Fruit fly (Drosophila melanogaster) whole organism, larva: ENCODE data around the gene wol.

Experiments
- noc ChIP-seq: fragments of 200-800 bp; sonication (Bioruptor generic); optimal IDR thresholded peaks from 3 replicates; lab custom pipeline; 2019; ENCODE audit warnings: missing biosample characterization, mild to moderate bottlenecking, missing genetic modification characterization, moderate library complexity

Gene wol

DNA sequence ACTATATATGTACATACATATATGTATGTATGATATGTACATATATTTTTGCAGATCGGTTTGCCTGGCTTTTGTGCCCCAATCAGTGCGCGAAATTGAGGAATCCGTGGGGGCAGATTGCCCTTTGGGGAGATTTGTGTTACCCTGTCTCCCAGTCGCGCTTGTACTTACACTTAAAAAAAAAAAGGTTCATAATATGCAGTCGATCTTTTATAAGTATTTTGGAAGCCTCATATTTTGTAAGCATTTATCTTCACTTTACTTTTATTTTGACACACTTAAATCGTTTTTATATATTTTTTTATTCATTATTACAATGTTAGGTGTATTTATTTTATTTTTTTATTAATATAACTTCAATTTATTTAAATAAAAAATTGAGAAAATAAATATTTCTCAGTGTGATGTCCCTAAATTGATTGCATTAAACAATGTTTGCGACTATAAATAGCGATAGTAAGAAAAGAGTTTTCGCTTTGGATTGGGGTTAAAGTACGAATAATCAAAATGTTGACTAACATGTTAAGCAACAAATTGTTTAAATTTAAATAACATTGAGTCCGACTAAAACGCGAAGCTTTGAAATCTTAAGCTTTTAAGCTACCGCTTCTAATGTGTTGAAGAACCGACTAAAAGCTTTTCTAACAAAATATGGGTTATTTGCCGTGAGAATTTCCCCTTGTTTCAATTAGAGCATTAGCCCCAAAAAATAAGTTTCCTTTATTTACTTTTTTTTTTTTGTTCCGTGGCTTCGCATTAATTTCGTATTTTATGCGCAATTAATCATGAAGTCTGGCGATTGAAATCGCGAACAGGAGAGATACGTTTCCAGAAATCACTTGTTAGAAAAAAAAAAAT lies 23.9 kb upstream of the wol start:
- peak; percentile 13 for TF ChIP-seq noc (tag; lab: Kevin White, UChicago)

DNA sequence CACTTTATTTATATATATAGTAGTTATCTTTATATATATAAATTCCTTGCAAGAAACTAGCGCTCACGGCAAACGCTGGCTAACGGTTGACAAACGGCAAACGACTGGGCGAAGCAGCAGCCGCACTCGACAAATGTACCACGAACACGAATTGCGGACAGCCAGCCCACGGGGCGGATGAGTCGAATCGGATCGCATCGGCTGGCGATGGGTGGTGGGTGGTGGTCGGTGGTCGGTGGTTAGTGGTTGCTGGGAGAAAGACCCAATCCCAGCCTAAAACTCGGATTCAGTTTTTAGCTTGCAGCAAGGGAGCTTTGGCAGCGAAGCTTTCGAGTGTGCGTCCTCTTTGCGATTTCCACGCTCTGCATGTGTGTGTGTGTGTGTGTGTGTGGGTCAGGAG lies 22.4 kb upstream of the wol start, which contains the start of gene CG7781:
Gene CG7781, minus strand, starts transcription at position 260 of the 400 bp plus-strand sequence.
- TF ChIP-seq noc (tag; lab: Kevin White, UChicago): no peak

DNA sequence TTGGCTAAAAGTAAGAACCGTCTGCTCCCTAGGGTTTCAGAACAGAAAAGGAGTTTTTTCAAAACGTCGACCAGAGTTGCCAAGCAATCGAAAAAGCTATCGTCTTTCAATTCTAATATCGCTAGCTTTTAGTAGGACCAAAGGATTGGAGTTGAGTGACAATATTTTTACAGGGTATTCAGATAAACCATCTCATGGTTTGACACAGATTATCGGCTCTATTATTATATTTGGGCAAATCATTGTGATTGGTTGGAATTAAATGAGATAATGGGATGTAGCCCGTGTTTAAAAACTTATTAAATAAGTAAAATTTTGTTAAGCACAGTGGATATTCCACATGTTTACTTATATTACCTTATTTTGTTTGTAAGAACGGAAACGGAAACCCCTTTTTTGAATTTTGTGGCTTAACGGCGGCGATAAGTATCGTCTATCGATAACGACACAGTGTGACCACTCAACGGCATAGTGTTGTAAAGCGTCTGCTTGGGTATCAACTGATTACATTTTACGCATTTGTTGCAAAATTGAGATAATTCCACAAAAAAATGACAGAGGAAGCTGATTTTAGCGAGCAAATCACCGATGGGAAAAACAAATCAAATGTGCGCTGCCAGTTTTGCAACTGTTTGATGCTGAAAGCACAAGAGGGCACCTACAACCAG lies 17.2 kb upstream of the wol start, which contains the start of the genes mtsh and strat:
Gene mtsh, minus strand, starts transcription at position 51 of the 668 bp plus-strand sequence.
Gene strat, plus strand, starts transcription at position 471 of the 668 bp plus-strand sequence.
- peak; percentile 15 for TF ChIP-seq noc (tag; lab: Kevin White, UChicago)

DNA sequence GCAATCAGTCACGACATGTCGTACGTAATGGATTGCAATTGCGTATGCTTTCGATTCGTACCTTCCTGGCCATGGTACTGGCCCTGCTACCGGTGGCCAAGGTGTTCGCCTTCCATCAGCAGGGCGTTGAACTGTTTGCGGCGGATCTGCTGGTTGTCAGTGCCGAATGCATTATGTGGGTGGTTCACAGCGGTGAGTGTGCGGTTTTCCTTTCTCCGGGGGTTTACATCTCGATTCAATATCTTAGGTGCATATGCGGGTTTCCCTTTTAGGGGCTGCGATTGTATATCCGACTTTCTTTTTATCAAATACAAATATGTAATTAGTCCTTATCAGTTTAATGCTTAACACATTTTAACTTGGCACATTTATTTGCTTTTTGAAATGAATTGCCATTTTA lies 9.0 kb upstream of the wol start:
- no peak for TF ChIP-seq noc (tag; lab: Kevin White, UChicago)

DNA sequence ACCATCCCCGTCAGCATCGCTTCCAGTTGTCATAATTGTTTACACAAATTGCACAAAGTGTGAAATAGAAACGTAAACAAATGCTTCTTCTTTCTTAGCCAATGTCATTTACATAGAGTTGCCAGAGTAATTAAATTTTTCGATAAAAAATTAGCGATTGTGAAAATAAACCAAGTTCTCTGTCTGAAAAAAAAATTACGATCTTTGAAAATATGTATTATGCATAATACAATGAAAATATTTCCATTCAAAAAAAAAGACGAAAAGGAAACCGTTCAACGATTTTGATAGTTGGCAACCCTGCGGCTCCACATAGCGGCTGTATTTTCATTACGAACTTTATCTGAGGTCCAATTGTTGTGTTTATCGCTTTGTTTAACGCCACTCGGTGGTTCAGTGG lies 8.3 kb upstream of the wol start, which contains the start of the genes CG7810 and CG7806:
Gene CG7810, minus strand, starts transcription at position 105 of the 400 bp plus-strand sequence.
Gene CG7806, plus strand, starts transcription at position 309 of the 400 bp plus-strand sequence.
- peak; percentile 91 for TF ChIP-seq noc (tag; lab: Kevin White, UChicago)

DNA sequence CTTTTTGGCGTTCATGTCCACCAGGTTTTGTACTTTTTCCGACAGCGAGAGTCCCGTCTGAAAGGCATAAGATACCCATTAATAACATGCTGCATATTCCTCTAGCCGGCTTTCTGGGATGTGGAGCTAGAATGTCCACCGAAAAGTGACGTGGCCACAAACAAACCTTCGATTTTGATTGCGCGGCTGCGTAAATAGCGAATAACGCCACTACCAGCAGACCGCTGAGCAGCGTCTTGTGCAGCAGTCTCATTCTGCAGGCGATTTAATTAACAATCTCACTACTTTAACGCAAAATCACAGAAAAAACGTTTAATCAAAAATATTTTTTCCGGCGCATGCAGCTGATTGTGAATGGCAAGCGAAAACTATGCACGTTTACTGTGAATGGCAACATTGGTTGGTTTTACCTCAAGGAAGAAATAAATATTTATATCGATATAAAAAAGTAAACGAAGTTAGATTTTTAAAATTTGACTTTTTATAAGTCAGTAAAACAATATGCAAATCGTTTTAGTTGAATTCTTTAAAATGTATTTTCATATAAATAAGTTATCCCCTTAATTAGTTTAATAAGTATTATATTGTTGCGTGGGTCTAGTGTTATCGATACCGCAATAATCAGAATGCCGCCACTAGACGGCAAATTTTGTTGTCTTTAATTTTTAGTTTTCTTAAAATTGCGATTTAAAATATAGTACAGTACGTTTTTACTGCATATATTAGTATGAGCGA lies 5.2 kb upstream of the wol start, which contains the start of the genes Ostgamma and Mettl14:
Gene Ostgamma, minus strand, starts transcription at position 376 of the 735 bp plus-strand sequence.
Gene Mettl14, plus strand, starts transcription at position 611 of the 735 bp plus-strand sequence.
- no peak for TF ChIP-seq noc (tag; lab: Kevin White, UChicago)

DNA sequence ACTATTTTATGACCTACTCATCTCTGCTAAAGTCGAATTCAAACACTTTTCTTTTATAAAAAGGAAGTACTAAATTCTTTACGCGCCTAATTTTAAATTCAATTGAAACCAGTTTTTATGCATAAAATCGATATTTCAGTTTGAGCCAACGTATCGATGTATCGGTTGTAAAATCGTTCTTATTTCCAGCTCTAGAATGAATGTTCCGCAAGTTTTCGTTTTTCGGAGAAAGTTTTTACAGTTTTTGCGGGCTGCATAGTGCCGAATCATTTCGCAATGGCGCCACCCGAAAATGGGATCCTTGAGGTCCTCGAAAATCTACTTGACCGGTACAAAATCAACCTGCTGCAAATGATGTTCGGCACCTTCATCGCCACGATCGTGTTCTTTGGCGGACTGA lies 2.6 kb upstream of the wol start, which contains the start of gene CG7840:
Gene CG7840, plus strand, starts transcription at position 178 of the 400 bp plus-strand sequence.
- no peak for TF ChIP-seq noc (tag; lab: Kevin White, UChicago)

DNA sequence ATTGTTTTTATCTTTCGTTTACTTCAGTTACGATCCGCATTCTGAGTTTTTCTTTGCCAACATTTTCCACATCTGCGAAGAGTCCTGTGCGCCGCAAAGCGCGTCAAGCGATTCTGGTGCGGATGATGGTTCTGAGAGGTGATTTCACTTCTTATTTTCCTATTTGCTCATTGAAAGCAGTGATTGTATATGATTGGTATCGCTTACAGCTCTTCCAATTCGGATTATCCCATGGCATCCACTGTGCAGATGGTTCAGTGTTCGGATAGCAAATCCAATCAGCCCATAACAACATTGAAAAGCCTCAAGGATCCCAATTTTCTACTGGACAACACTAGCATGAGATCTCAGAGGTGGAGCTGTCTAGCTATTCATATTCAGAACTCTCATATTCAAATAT lies 1.9 kb upstream of the wol start:
- no peak for TF ChIP-seq noc (tag; lab: Kevin White, UChicago)

DNA sequence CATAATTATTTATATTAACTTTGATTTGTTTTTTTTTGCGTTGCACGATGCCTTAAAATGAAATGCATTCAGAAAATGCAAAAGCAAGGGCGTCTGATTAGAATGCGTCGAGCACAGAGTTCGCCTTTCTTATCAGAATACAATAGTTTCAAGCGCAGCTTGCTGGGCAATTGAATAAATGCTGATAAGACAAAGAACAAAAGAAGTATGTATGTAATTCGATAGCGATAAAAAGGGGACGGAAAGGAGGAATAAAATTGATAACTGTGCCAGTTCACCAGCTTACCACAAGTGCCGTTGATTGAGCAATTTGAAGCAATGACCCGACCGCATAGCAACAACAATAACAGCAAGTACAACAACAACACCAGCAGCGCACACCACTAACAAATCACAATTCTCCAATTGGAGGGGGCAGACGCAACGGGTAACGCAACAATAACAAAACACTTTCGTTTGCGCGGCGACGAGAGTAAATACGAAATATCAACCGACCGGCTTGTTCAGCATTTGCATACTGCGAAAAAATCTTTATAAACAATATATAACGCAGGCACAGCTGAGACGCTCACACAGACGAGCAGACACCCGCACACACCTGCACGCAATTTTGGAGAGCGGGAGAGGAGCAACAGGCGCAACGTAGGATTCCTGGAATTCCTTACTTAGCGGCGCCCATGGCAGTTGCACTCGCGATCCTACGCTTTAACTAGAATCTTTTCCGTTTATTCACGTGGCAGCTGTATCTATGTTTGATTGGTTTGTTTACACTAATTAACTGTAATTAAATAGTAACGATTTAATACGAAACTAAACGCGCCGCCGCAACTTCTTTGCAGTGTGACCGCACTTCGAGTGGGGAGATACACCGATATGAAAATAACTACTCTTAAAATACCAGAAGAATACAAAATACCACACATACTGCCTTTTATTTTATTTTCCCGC lies 2.3 kb downstream of the wol start, which contains the start of gene Btk:
Gene Btk, minus strand, starts transcription at position 860 of the 948 bp plus-strand sequence.
- TF ChIP-seq noc (tag; lab: Kevin White, UChicago): no peak

DNA sequence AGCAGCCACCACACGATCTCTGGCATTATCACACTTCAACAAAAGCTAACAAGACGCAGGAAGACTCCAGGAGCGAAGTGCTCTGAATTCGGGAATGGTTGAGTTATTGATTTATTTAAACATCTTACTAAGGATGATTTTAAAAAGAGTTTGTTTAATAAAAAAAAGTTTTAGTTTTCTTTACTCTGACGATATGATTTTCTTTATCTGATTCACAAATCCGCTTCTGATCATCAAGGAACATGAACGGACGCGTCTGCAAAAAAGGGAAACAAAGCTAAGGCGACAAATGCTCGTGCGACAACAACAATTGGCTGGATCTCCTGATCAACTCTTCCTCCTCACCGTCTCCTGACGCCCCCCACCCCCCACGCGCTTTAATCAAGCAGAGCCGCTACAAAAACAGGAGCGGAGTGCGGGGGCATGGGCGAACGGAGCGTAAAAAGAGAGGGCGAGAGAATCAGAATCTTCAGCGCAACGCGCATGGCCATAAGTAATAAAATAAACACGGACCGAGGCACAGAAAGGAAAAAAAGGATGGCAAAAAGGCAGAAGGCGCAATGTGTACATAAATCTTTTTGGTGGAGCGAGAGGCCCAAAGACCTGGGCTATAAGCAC lies 3.5 kb downstream of the wol start:
- peak; percentile 4 for TF ChIP-seq noc (tag; lab: Kevin White, UChicago)

DNA sequence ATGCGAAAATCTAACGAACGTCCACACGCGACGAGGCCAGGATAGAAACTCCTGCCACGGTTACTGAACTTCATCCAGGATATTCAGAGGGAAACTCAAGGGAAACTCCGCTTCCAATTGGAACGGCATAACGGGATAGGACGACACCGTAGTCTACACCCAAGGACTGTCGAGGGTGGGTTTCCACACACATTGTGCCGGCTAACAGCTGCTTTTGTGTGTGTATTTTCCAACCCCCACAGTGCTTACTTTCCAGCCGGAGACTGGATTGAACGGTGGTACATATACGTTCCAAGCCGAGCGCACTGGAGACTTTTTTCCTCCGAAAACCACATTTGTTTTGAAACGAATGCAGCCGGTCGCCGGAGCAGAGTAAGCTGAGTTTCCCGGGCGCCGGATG lies 5.7 kb downstream of the wol start:
- no peak for TF ChIP-seq noc (tag; lab: Kevin White, UChicago)

DNA sequence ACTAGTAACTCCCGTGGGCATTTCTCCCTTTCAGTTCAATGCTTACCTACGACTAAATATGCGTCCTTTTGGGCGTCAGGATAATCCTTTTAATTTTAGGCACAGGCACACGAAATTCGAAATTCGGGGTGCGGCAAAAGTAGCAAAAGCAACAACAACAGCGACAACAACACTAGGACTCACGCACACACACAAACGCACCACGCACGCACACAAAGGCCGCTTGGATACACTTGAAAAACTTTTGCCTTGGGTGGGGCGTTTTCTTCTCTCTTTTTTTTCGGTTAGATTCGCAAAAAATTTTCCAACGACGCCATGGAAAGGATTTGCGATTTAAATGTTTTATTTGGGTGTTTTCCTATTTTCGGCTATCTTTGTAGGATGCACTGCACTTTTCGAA lies 6.4 kb downstream of the wol start:
- no peak for TF ChIP-seq noc (tag; lab: Kevin White, UChicago)

DNA sequence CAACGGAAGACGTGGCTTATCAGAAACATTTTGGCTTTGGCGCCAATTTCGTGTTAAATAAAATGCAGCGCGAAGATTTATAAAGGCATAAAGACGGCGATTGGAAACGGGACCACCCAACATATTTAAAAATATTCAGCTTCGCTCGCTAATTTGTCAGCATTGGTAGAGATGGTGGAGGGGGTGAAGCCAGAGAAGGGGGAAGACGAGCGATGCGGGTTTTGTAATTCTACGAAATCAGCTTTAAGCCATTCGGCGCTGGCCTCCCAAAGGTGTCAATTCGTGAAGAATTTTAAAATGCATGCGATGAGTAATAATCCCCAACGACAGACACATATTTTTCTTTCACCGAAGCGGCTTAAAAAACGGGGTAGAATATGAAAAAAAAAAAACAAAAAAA lies 8.7 kb downstream of the wol start:
- no peak for TF ChIP-seq noc (tag; lab: Kevin White, UChicago)

DNA sequence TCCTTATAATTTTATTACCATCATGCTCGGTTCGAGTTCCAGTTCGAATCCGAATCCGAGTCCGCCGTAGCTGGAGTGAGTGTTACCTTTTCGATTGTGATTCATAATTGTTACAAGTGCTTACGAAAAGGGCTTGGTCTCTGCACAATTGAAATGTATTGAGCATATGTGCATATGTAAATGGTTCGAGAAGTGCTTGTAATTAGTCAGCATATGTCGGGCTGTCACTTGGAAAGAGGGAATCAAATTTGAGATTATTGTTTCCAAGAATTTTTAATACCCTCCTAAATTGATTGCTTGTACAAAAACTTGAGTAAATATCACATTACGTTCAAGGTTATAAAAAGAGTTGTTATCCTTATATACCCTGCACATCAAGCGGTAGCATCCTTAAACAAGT lies 9.3 kb downstream of the wol start:
- no peak for TF ChIP-seq noc (tag; lab: Kevin White, UChicago)
